Worm (Caenorhabditis elegans) whole organism, midembryonic: ENCODE measurements around the gene hpo-10.

ENCODE experiments used
- T22C8.4 ChIP-seq: fragments of 200-800 bp; sonication (Bioruptor generic); IDR thresholded peaks from 2 replicates; pipeline ENCODE4 v1.3.6; 2022; ENCODE audit warnings: missing genetic modification characterization, missing compliant biosample characterization
- cog-1 ChIP-seq: sonication (generic microtip); optimal IDR thresholded peaks from 2 replicates; lab custom pipeline; 2016; ENCODE audit warnings: missing genetic modification characterization, missing compliant biosample characterization
- flt-1 ChIP-seq: fragments of 200-800 bp; sonication (Bioruptor generic); IDR thresholded peaks from 2 replicates; pipeline ENCODE4 v1.3.6; 2022; ENCODE audit warnings: missing genetic modification characterization, missing compliant biosample characterization
- klf-2 ChIP-seq: fragments of 200-800 bp; sonication (Bioruptor generic); conservative IDR thresholded peaks from 2 replicates; pipeline ENCODE4 v1.3.6; 2022; ENCODE audit warnings: missing genetic modification reagents, missing genetic modification characterization, missing compliant biosample characterization
- med-1 ChIP-seq: sonication (generic microtip); optimal IDR thresholded peaks from 2 replicates; lab custom pipeline; 2017; ENCODE audit warnings: missing genetic modification characterization, mild to moderate bottlenecking, missing compliant biosample characterization, antibody characterized with exemption, missing genetic modification reagents; ENCODE audit not compliant: insufficient read depth
- ref-1 ChIP-seq: fragments of 200-800 bp; sonication (Bioruptor generic); conservative IDR thresholded peaks from 2 replicates; pipeline ENCODE4 v1.3.6; 2022; ENCODE audit warnings: missing genetic modification reagents, missing genetic modification characterization, missing compliant biosample characterization
- tab-1 ChIP-seq: fragments of 200-800 bp; sonication (Bioruptor generic); IDR thresholded peaks from 2 replicates; pipeline ENCODE4 v1.3.6; 2022; ENCODE audit warnings: missing genetic modification characterization, missing compliant biosample characterization
- ztf-23 ChIP-seq: fragments of 200-800 bp; sonication (Bioruptor generic); IDR thresholded peaks from 2 replicates; pipeline ENCODE4 v1.3.6; 2022; ENCODE audit warnings: missing genetic modification reagents, missing genetic modification characterization, missing compliant biosample characterization
- ztf-29 ChIP-seq: fragments of 200-800 bp; sonication (Bioruptor generic); IDR thresholded peaks from 2 replicates; pipeline ENCODE4 v1.3.6; 2022; ENCODE audit warnings: missing genetic modification reagents, missing genetic modification characterization, missing compliant biosample characterization

The hpo-10 gene

ce11 chrIII:5879291-5879968, at the start of gene hpo-10:
Gene hpo-10 (plus strand): TSS chrIII:5879489.
- TF ChIP-seq T22C8.4 (peak; percentile 56), flt-1 (GFP tag; lab: Robert Waterston, UW) (no peak)

ce11 chrIII:5832442-5832841, 46.8 kb upstream of the hpo-10 start:
- no peak for TF ChIP-seq tab-1 (GFP tag; lab: Robert Waterston, UW)
- no peak for TF ChIP-seq ztf-29 (GFP tag; lab: Robert Waterston, UW)
- TF ChIP-seq ztf-23 (GFP tag; lab: Robert Waterston, UW), result no peak
- TF ChIP-seq med-1 (GFP tag; lab: Kevin White, UChicago), result no peak
- TF ChIP-seq cog-1, result no peak
- TF ChIP-seq ref-1 (GFP tag; lab: Robert Waterston, UW), result no peak
- TF ChIP-seq klf-2 (GFP tag; lab: Robert Waterston, UW), result no peak
- no peak for TF ChIP-seq T22C8.4
- TF ChIP-seq flt-1 (GFP tag; lab: Robert Waterston, UW), result no peak

- TF ChIP-seq ztf-29 (GFP tag; lab: Robert Waterston, UW) (no peak), flt-1 (GFP tag; lab: Robert Waterston, UW) (no peak), tab-1 (GFP tag; lab: Robert Waterston, UW) (no peak), cog-1 (no peak), ref-1 (GFP tag; lab: Robert Waterston, UW) (no peak), ztf-23 (GFP tag; lab: Robert Waterston, UW) (no peak), klf-2 (GFP tag; lab: Robert Waterston, UW) (no peak), T22C8.4 (no peak), med-1 (GFP tag; lab: Kevin White, UChicago) (no peak)
These were observed 45.9 kb upstream of the hpo-10 start, which contains the start of the genes R12B2.13 and mdt-15 for ce11 chrIII:5833376-5833775. Gene R12B2.13 (minus strand): TSS chrIII:5833476. Gene mdt-15 (minus strand): TSS chrIII:5833751.

- TF ChIP-seq T22C8.4 (no peak), ref-1 (GFP tag; lab: Robert Waterston, UW) (no peak), med-1 (GFP tag; lab: Kevin White, UChicago) (no peak)
These were observed 45.2 kb upstream of the hpo-10 start, which contains the start of gene R12B2.6 for ce11 chrIII:5834053-5834452. Gene R12B2.6 (minus strand): TSS chrIII:5834153.

ce11 chrIII:5834663-5835062, 44.6 kb upstream of the hpo-10 start:
- TF ChIP-seq klf-2 (GFP tag; lab: Robert Waterston, UW) (no peak), tab-1 (GFP tag; lab: Robert Waterston, UW) (no peak), ref-1 (GFP tag; lab: Robert Waterston, UW) (no peak), ztf-23 (GFP tag; lab: Robert Waterston, UW) (no peak), T22C8.4 (no peak), ztf-29 (GFP tag; lab: Robert Waterston, UW) (no peak)

- TF ChIP-seq ztf-23 (GFP tag; lab: Robert Waterston, UW), result 0 out of 2 replicates have a peak, but pooled peaks have one; percentile 22
- TF ChIP-seq flt-1 (GFP tag; lab: Robert Waterston, UW), result no peak
These were observed 44.0 kb upstream of the hpo-10 start for ce11 chrIII:5835163-5835871.

- TF ChIP-seq T22C8.4, result no peak
- no peak for TF ChIP-seq flt-1 (GFP tag; lab: Robert Waterston, UW)
- no peak for TF ChIP-seq ztf-29 (GFP tag; lab: Robert Waterston, UW)
- TF ChIP-seq ref-1 (GFP tag; lab: Robert Waterston, UW), result no peak
- TF ChIP-seq cog-1, result no peak
- TF ChIP-seq med-1 (GFP tag; lab: Kevin White, UChicago), result no peak
These were observed 43.0 kb upstream of the hpo-10 start for ce11 chrIII:5836261-5836660.

ce11 chrIII:5836816-5837215, 42.5 kb upstream of the hpo-10 start, which contains the start of gene W04D12.1:
Gene W04D12.1 (plus strand): TSS chrIII:5836926.
- no peak for TF ChIP-seq med-1 (GFP tag; lab: Kevin White, UChicago)
- no peak for TF ChIP-seq T22C8.4
- no peak for TF ChIP-seq ref-1 (GFP tag; lab: Robert Waterston, UW)
- TF ChIP-seq ztf-23 (GFP tag; lab: Robert Waterston, UW), result no peak
- no peak for TF ChIP-seq cog-1
- no peak for TF ChIP-seq klf-2 (GFP tag; lab: Robert Waterston, UW)
- no peak for TF ChIP-seq ztf-29 (GFP tag; lab: Robert Waterston, UW)

ce11 chrIII:5838159-5839046, 40.9 kb upstream of the hpo-10 start:
- TF ChIP-seq flt-1 (GFP tag; lab: Robert Waterston, UW) (no peak), ztf-29 (GFP tag; lab: Robert Waterston, UW) (no peak), ref-1 (GFP tag; lab: Robert Waterston, UW) (no peak), med-1 (GFP tag; lab: Kevin White, UChicago) (no peak), ztf-23 (GFP tag; lab: Robert Waterston, UW) (no peak), klf-2 (GFP tag; lab: Robert Waterston, UW) (no peak), tab-1 (GFP tag; lab: Robert Waterston, UW) (no peak), T22C8.4 (no peak), cog-1 (no peak)
